Fruit fly (Drosophila melanogaster): ENCODE measurements around the gene Dhrs4.

The Dhrs4 gene

dm6 chr3L:5188402-5188801 lies 47.0 kb upstream of the Dhrs4 start (continued):
- TF ChIP-seq bbx (GFP tag; IDR thresholded peaks at IDR 0.05; ENCODE audit: partially characterized antibody) = no peak
- TF ChIP-seq Fer1 (GFP tag; optimal IDR thresholded peaks at IDR 0.05) = peak; percentile 9
- TF ChIP-seq p53 (GFP tag; optimal IDR thresholded peaks at IDR 0.05) = no peak
- TF ChIP-seq CG32772 (GFP tag; IDR thresholded peaks at IDR 0.05) = no peak
- TF ChIP-seq D (optimal IDR thresholded peaks at IDR 0.05) = no peak
- TF ChIP-seq D (GFP tag; optimal IDR thresholded peaks at IDR 0.05) = peak; percentile 7
- no peak for TF ChIP-seq CG17359 (tag; optimal IDR thresholded peaks at IDR 0.05)
- TF ChIP-seq CG13775 (GFP tag; optimal IDR thresholded peaks at IDR 0.05) = peak; percentile 18
- TF ChIP-seq Dll (GFP tag; IDR thresholded peaks at IDR 0.05; ENCODE audit: partially characterized antibody) = no peak
- TF ChIP-seq CG8478 (optimal IDR thresholded peaks at IDR 0.05) = no peak
- TF ChIP-seq CG7786 (GFP tag; optimal IDR thresholded peaks at IDR 0.05) = peak; percentile 1
- no peak for TF ChIP-seq tll (GFP tag; optimal IDR thresholded peaks at IDR 0.05)
- TF ChIP-seq CG13624 (GFP tag; optimal IDR thresholded peaks at IDR 0.05) = no peak
- no peak for TF ChIP-seq CG14860 (GFP tag; IDR thresholded peaks at IDR 0.05; ENCODE audit: partially characterized antibody)
- TF ChIP-seq CG3726 (GFP tag; IDR thresholded peaks at IDR 0.05) = no peak
- no peak for TF ChIP-seq exex (tag; optimal IDR thresholded peaks at IDR 0.05)
- no peak for TF ChIP-seq unc-4 (GFP tag; IDR thresholded peaks at IDR 0.05; ENCODE audit: partially characterized antibody)
- TF ChIP-seq Usf (GFP tag; optimal IDR thresholded peaks at IDR 0.05) = no peak
- TF ChIP-seq hth (optimal IDR thresholded peaks at IDR 0.05) = no peak
- no peak for TF ChIP-seq otp (GFP tag; IDR thresholded peaks at IDR 0.05)
- TF ChIP-seq CG7928 (GFP tag; optimal IDR thresholded peaks at IDR 0.05) = no peak
- TF ChIP-seq grau (tag; optimal IDR thresholded peaks at IDR 0.05) = peak; percentile 29
- TF ChIP-seq Ptx1 (GFP tag; IDR thresholded peaks at IDR 0.05) = no peak
- TF ChIP-seq CG9876 (GFP tag; optimal IDR thresholded peaks at IDR 0.05) = no peak
- no peak for TF ChIP-seq crc (GFP tag; optimal IDR thresholded peaks at IDR 0.05)
- no peak for TF ChIP-seq CG32767 (GFP tag; IDR thresholded peaks at IDR 0.05)
- TF ChIP-seq Sry-δ (GFP tag; optimal IDR thresholded peaks at IDR 0.05) = no peak
- no peak for TF ChIP-seq CG12744 (GFP tag; optimal IDR thresholded peaks at IDR 0.05)
- TF ChIP-seq vnd (GFP tag; IDR thresholded peaks at IDR 0.05; ENCODE audit: partially characterized antibody) = no peak
- peak; percentile 27 for TF ChIP-seq CG12155 (GFP tag; optimal IDR thresholded peaks at IDR 0.05)
- no peak for TF ChIP-seq CG4707 (GFP tag; optimal IDR thresholded peaks at IDR 0.05)
- TF ChIP-seq CG5245 (GFP tag; optimal IDR thresholded peaks at IDR 0.05) = no peak
- TF ChIP-seq Ada2b (GFP tag; IDR thresholded peaks at IDR 0.05) = no peak
- no peak for TF ChIP-seq CG14667 (GFP tag; IDR thresholded peaks at IDR 0.05)
- no peak for TF ChIP-seq CG15269 (tag; optimal IDR thresholded peaks at IDR 0.05)
- no peak for TF ChIP-seq CG10147 (GFP tag; optimal IDR thresholded peaks at IDR 0.05)
- no peak for TF ChIP-seq yki (optimal IDR thresholded peaks at IDR 0.05)
- TF ChIP-seq Nf-YC (tag; optimal IDR thresholded peaks at IDR 0.05) = no peak
- TF ChIP-seq pzg (GFP tag; optimal IDR thresholded peaks at IDR 0.05) = no peak
- TF ChIP-seq Trl (optimal IDR thresholded peaks at IDR 0.05) = no peak
- TF ChIP-seq Trl (GFP tag; optimal IDR thresholded peaks at IDR 0.05) = no peak
- TF ChIP-seq Lim3 (GFP tag; IDR thresholded peaks at IDR 0.05) = no peak
- no peak for TF ChIP-seq CG34422 (GFP tag; IDR thresholded peaks at IDR 0.05)
- no peak for TF ChIP-seq zen (tag; optimal IDR thresholded peaks at IDR 0.05)
- TF ChIP-seq Gug (GFP tag; IDR thresholded peaks at IDR 0.05) = no peak
- TF ChIP-seq CG18764 (GFP tag; optimal IDR thresholded peaks at IDR 0.05) = no peak
- no peak for TF ChIP-seq CG14014 (GFP tag; IDR thresholded peaks at IDR 0.05)
- TF ChIP-seq Deaf1 (tag; optimal IDR thresholded peaks at IDR 0.05) = no peak
- TF ChIP-seq danr (GFP tag; IDR thresholded peaks at IDR 0.05) = no peak
- no peak for TF ChIP-seq toy (GFP tag; IDR thresholded peaks at IDR 0.05)
- TF ChIP-seq CG3847 (GFP tag; IDR thresholded peaks at IDR 0.05) = no peak
- no peak for TF ChIP-seq klu (GFP tag; IDR thresholded peaks at IDR 0.05)
- TF ChIP-seq CG6254 (GFP tag; optimal IDR thresholded peaks at IDR 0.05) = no peak
- TF ChIP-seq gsb (GFP tag; IDR thresholded peaks at IDR 0.05) = no peak
